Worm (Caenorhabditis elegans) whole organism, L1 larva: ENCODE data around the gene dcn-1.
A peak's percentile ranks its signal among the peaks of the same experiment; 100 is the strongest.

ENCODE experiments used
- C04F5.9 ChIP-seq: sonication (generic microtip); optimal IDR thresholded peaks from 2 replicates; lab custom pipeline; 2016; ENCODE audit warnings: missing genetic modification characterization, missing compliant biosample characterization
- C34B4.2 ChIP-seq: sonication (generic microtip); optimal IDR thresholded peaks from 2 replicates; lab custom pipeline; 2017; ENCODE audit warnings: mild to moderate bottlenecking, missing genetic modification characterization, missing compliant biosample characterization
- Y116A8C.19 ChIP-seq: sonication (generic microtip); optimal IDR thresholded peaks from 2 replicates; lab custom pipeline; 2016; ENCODE audit warnings: missing compliant biosample characterization, missing genetic modification characterization, borderline replicate concordance
- aha-1 ChIP-seq: fragments of 150-350 bp; optimal IDR thresholded peaks from 2 replicates; lab custom pipeline; 2014; ENCODE audit warnings: missing biosample characterization, missing genetic modification characterization
- alr-1 ChIP-seq: fragments of 200-800 bp; sonication (Bioruptor generic); optimal IDR thresholded peaks from 2 replicates; lab custom pipeline; 2018; ENCODE audit warnings: borderline replicate concordance, mild to moderate bottlenecking, missing genetic modification characterization, missing compliant biosample characterization
- aly-2 ChIP-seq: fragments of 150-350 bp; optimal IDR thresholded peaks from 2 replicates; lab custom pipeline; 2014; ENCODE audit warnings: missing biosample characterization, missing genetic modification characterization
- ama-1 ChIP-seq: fragments of 150-350 bp; optimal IDR thresholded peaks from 2 replicates; lab custom pipeline; 2014
- blmp-1 ChIP-seq: fragments of 150-350 bp; optimal IDR thresholded peaks from 2 replicates; lab custom pipeline; 2014; ENCODE audit warnings: missing biosample characterization, missing genetic modification characterization
- ceh-90 ChIP-seq: sonication (generic microtip); optimal IDR thresholded peaks from 2 replicates; lab custom pipeline; 2016; ENCODE audit warnings: missing genetic modification characterization, missing compliant biosample characterization
- efl-1 ChIP-seq, 4 experiments: fragments of 150-350 bp; optimal IDR thresholded peaks in 3 of 4; peaks in 1 of 4; 1 replicate in 1 of 4; 2 replicates in 3 of 4; lab custom pipeline; 2014; ENCODE audit warnings: missing biosample characterization in 2 of 4, missing genetic modification characterization in 2 of 4, missing genetic modification reagents in 2 of 4
- efl-3 ChIP-seq: fragments of 200-800 bp; sonication (Bioruptor generic); optimal IDR thresholded peaks from 2 replicates; lab custom pipeline; 2018; ENCODE audit warnings: mild to moderate bottlenecking, missing genetic modification characterization, missing compliant biosample characterization
- egl-27 ChIP-seq, 2 experiments: fragments of 150-350 bp in 1 of 2; sonication (generic microtip); optimal IDR thresholded peaks; 3 replicates each; lab custom pipeline; 2017 to 2018; ENCODE audit warnings: missing biosample characterization in 2 of 2, missing genetic modification characterization in 2 of 2, missing genetic modification reagents in 2 of 2
- elt-3 ChIP-seq, 6 experiments: fragments of 150-350 bp in 1 of 6; sonication (generic microtip); optimal IDR thresholded peaks; 2 replicates each; lab custom pipeline; 2017 to 2018; ENCODE audit warnings: missing biosample characterization in 6 of 6, missing genetic modification characterization in 6 of 6, inconsistent platforms in 1 of 6
- ets-5 ChIP-seq: fragments of 200-800 bp; sonication (Bioruptor generic); IDR thresholded peaks from 2 replicates; pipeline ENCODE4 v1.3.6; 2022; ENCODE audit warnings: missing genetic modification characterization, missing compliant biosample characterization
- fkh-10 ChIP-seq: sonication (generic microtip); optimal IDR thresholded peaks from 2 replicates; lab custom pipeline; 2017; ENCODE audit warnings: missing biosample characterization, missing genetic modification reagents, missing genetic modification characterization
- fkh-4 ChIP-seq: sonication (generic microtip); optimal IDR thresholded peaks from 2 replicates; lab custom pipeline; 2016; ENCODE audit warnings: missing compliant biosample characterization, missing genetic modification characterization, borderline replicate concordance
- fkh-8 ChIP-seq: sonication (generic microtip); optimal IDR thresholded peaks from 2 replicates; lab custom pipeline; 2016; ENCODE audit warnings: mild to moderate bottlenecking, missing genetic modification characterization, missing compliant biosample characterization
- grh-1 ChIP-seq: fragments of 200-800 bp; sonication (Bioruptor generic); IDR thresholded peaks from 2 replicates; pipeline ENCODE4 v1.3.6; 2022; ENCODE audit warnings: missing genetic modification reagents, missing genetic modification characterization, missing compliant biosample characterization
- hlh-17 ChIP-seq: fragments of 200-800 bp; sonication (Bioruptor generic); optimal IDR thresholded peaks from 2 replicates; lab custom pipeline; 2018; ENCODE audit warnings: missing genetic modification characterization, mild to moderate bottlenecking, missing compliant biosample characterization, moderate library complexity, borderline replicate concordance
- hpl-2 ChIP-seq: fragments of 150-350 bp; optimal IDR thresholded peaks from 2 replicates; lab custom pipeline; 2014; ENCODE audit warnings: missing biosample characterization, missing genetic modification reagents, missing genetic modification characterization
- lin-13 ChIP-seq: fragments of 150-350 bp; optimal IDR thresholded peaks from 2 replicates; lab custom pipeline; 2014; ENCODE audit warnings: missing biosample characterization, missing genetic modification reagents, missing genetic modification characterization
- lin-35 ChIP-seq, 2 experiments: fragments of 150-350 bp; optimal IDR thresholded peaks; 2 replicates each; lab custom pipeline; 2014; ENCODE audit warnings: missing biosample characterization in 2 of 2, missing genetic modification characterization in 2 of 2, missing genetic modification reagents in 2 of 2
- lin-39 ChIP-seq: fragments of 150-350 bp; optimal IDR thresholded peaks from 2 replicates; lab custom pipeline; 2014; ENCODE audit warnings: missing biosample characterization, missing genetic modification reagents, missing genetic modification characterization
- mab-9 ChIP-seq: fragments of 200-800 bp; sonication (Bioruptor generic); IDR thresholded peaks from 2 replicates; pipeline ENCODE4 v1.3.6; 2022; ENCODE audit warnings: missing genetic modification reagents, missing genetic modification characterization, missing compliant biosample characterization
- mdl-1 ChIP-seq, 2 experiments: fragments of 150-350 bp; optimal IDR thresholded peaks; 2 replicates each; lab custom pipeline; 2014 to 2017; ENCODE audit warnings: missing biosample characterization in 2 of 2, missing genetic modification characterization in 2 of 2, inconsistent platforms in 1 of 2
- mef-2 ChIP-seq: fragments of 150-350 bp; optimal IDR thresholded peaks from 2 replicates; lab custom pipeline; 2014; ENCODE audit warnings: missing biosample characterization, missing genetic modification characterization
- mep-1 ChIP-seq: fragments of 150-350 bp; optimal IDR thresholded peaks from 2 replicates; lab custom pipeline; 2014; ENCODE audit warnings: missing biosample characterization, missing genetic modification characterization
- nhr-11 ChIP-seq: fragments of 150-350 bp; optimal IDR thresholded peaks from 2 replicates; lab custom pipeline; 2014; ENCODE audit warnings: missing biosample characterization, missing genetic modification characterization
- nhr-12 ChIP-seq: sonication (generic microtip); optimal IDR thresholded peaks from 2 replicates; lab custom pipeline; 2017; ENCODE audit warnings: missing biosample characterization, missing genetic modification characterization
- nhr-20 ChIP-seq: sonication (generic microtip); optimal IDR thresholded peaks from 2 replicates; lab custom pipeline; 2016; ENCODE audit warnings: mild to moderate bottlenecking, missing genetic modification characterization, missing compliant biosample characterization
- nhr-237 ChIP-seq: fragments of 150-350 bp; optimal IDR thresholded peaks from 2 replicates; lab custom pipeline; 2014; ENCODE audit warnings: missing biosample characterization, missing genetic modification characterization
- nhr-28 ChIP-seq: fragments of 150-350 bp; optimal IDR thresholded peaks from 2 replicates; lab custom pipeline; 2014; ENCODE audit warnings: missing biosample characterization, missing genetic modification characterization
- nhr-47 ChIP-seq: sonication (generic microtip); optimal IDR thresholded peaks from 2 replicates; lab custom pipeline; 2016; ENCODE audit warnings: mild to moderate bottlenecking, missing genetic modification characterization, moderate library complexity, missing compliant biosample characterization
- nhr-71 ChIP-seq: sonication (generic microtip); optimal IDR thresholded peaks from 2 replicates; lab custom pipeline; 2016; ENCODE audit warnings: mild to moderate bottlenecking, missing genetic modification characterization, moderate library complexity, missing compliant biosample characterization
- nhr-77 ChIP-seq: fragments of 150-350 bp; optimal IDR thresholded peaks from 2 replicates; lab custom pipeline; 2014; ENCODE audit warnings: missing biosample characterization, missing genetic modification characterization
- pag-3 ChIP-seq: sonication (generic microtip); optimal IDR thresholded peaks from 2 replicates; lab custom pipeline; 2017; ENCODE audit warnings: missing genetic modification characterization, mild to moderate bottlenecking, missing compliant biosample characterization, antibody characterized with exemption, borderline replicate concordance; ENCODE audit not compliant: insufficient read depth
- pax-3 ChIP-seq: fragments of 200-800 bp; sonication (Bioruptor generic); optimal IDR thresholded peaks from 2 replicates; lab custom pipeline; 2018; ENCODE audit warnings: mild to moderate bottlenecking, missing genetic modification characterization, moderate library complexity, missing compliant biosample characterization
- sptf-1 ChIP-seq: fragments of 150-350 bp; optimal IDR thresholded peaks from 2 replicates; lab custom pipeline; 2014; ENCODE audit warnings: missing biosample characterization, missing genetic modification characterization
- unc-130 ChIP-seq: fragments of 150-350 bp; optimal IDR thresholded peaks from 2 replicates; lab custom pipeline; 2017; ENCODE audit warnings: missing biosample characterization, missing genetic modification characterization, inconsistent platforms
- unc-30 ChIP-seq: sonication (generic microtip); optimal IDR thresholded peaks from 2 replicates; lab custom pipeline; 2017; ENCODE audit warnings: missing biosample characterization, missing genetic modification characterization
- unc-86 ChIP-seq: sonication (generic microtip); optimal IDR thresholded peaks from 2 replicates; lab custom pipeline; 2016; ENCODE audit warnings: missing genetic modification characterization, missing compliant biosample characterization
- unc-98 ChIP-seq: fragments of 200-800 bp; sonication (Bioruptor generic); IDR thresholded peaks from 2 replicates; pipeline ENCODE4 v1.3.6; 2022; ENCODE audit warnings: missing genetic modification characterization, missing compliant biosample characterization
- xbp-1 ChIP-seq: sonication (generic microtip); optimal IDR thresholded peaks from 2 replicates; lab custom pipeline; 2016; ENCODE audit warnings: missing genetic modification characterization, missing compliant biosample characterization
- zip-4 ChIP-seq: fragments of 200-800 bp; sonication (Bioruptor generic); optimal IDR thresholded peaks from 2 replicates; lab custom pipeline; 2018; ENCODE audit warnings: mild to moderate bottlenecking, missing genetic modification characterization, moderate library complexity, missing compliant biosample characterization
- ztf-11 ChIP-seq, 2 experiments: sonication (generic microtip); optimal IDR thresholded peaks; 2 replicates each; lab custom pipeline; 2016 to 2017; ENCODE audit warnings: missing genetic modification characterization in 2 of 2, missing biosample characterization in 1 of 2, missing compliant biosample characterization in 1 of 2

The dcn-1 gene

DNA sequence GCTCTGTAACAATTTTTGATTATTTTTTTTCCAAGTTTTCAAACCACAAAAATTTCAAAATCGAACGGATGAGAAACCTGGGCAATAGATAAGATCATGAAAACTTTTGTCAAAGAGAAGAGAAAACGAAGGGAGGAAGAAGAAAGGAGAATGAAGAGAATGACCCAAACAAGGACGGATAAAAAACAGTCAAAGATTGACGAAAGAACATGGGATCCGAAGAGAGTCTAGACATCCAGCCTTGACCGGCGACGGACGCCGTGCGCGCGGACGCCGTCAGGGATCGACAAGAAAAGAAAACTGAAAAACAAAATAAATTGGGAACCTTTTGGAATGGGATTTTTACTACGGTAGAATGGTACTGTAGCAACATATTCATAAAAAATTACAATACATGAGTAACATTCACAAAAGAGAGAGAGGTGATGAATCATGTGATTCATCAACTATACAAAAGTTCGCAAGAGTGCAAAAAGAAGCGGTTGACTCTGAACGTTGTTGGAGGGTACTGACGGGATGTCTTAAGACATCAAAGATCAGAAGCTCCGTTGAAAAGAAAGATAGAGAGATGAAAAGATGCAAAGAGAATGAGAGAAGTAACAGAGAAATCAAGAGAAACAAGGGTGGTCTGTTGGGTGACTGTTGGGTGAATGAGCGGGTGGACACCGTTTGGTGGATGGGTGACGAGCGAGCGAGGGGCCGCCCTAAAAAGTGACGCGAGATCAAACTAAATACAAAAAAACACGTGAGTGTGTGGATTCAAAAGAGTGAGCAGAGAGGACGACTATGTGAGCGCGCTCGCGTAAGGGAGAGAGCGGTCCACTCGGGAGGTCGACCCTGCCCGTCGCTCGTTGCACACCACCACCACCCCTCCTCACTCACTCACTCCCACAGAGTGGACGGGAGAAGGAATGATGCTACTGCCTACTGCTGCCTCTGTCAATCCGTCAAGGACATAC, 33.2 kb upstream of the dcn-1 start, which contains the start of gene sup-26 (continued):
- no peak for TF ChIP-seq efl-3 (GFP tag; lab: Kevin White, UChicago)
- TF ChIP-seq unc-98 (GFP tag; lab: Robert Waterston, UW), result no peak
- TF ChIP-seq sptf-1, result no peak
- no peak for TF ChIP-seq pag-3 (tag; lab: Kevin White, UChicago)
- TF ChIP-seq hlh-17 (GFP tag; lab: Kevin White, UChicago), result no peak
- TF ChIP-seq unc-86 (tag; lab: Kevin White, UChicago), result peak; percentile 9
- TF ChIP-seq mdl-1 (tag; optimal IDR thresholded peaks at IDR 0.05; lab: Kevin White, UChicago), result peak in 1 of 2 experiments; percentile 42
- no peak for TF ChIP-seq ceh-90 (tag; lab: Kevin White, UChicago)
- no peak for TF ChIP-seq mab-9 (GFP tag; lab: Robert Waterston, UW)
- no peak for TF ChIP-seq nhr-11 (tag; lab: Kevin White, UChicago)
- peak in 1 of 6 experiments; percentile 29 for TF ChIP-seq elt-3 (tag; optimal IDR thresholded peaks at IDR 0.05; lab: Kevin White, UChicago)
- TF ChIP-seq mef-2, result no peak
- TF ChIP-seq unc-130 (tag; lab: Kevin White, UChicago), result no peak

DNA sequence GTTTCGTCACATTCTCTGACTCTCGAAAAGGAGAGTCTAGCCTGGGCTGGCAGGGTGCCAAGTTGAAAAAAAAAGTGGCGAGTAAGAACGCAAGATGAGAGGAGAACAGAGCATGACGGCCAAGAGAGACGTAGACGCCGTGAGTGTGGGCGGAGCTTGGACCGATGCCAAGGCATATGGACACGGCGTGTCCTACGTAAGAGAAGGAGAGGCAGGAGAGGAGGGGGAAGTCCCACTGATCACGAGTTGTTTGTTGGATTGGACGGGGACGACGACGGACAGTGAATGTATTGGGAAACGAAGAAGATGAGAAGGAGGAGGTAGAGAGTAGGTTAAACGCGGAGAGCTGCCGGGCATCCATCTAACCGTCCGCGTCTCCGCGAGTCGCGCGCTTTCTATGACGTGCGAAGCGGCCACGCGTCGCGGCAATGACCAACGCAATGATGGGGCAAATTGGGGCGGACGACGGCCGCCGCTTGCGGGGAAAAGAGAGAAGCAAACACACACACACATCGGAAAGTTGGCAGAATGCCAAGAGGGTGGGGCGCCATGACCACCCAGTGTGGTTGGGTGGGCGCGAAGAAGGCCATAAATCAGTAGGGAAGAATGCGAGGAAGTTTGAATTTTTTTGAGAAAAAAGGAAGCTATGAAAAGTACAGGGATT, 31.6 kb upstream of the dcn-1 start:
- TF ChIP-seq nhr-20 (tag; lab: Kevin White, UChicago) (peak; percentile 100), grh-1 (GFP tag; lab: Robert Waterston, UW) (peak; percentile 97), ama-1 (peak; percentile 48), nhr-47 (tag; lab: Kevin White, UChicago) (peak; percentile 99), egl-27 (tag; optimal IDR thresholded peaks at IDR 0.05; lab: Kevin White, UChicago) (peak; percentile 90 to 99), ets-5 (GFP tag; lab: Robert Waterston, UW) (no peak), ztf-11 (tag; optimal IDR thresholded peaks at IDR 0.05; lab: Kevin White, UChicago) (peak in 1 of 2 experiments; percentile 97), nhr-237 (tag; lab: Kevin White, UChicago) (peak; percentile 58), fkh-8 (tag; lab: Kevin White, UChicago) (peak; percentile 99), Y116A8C.19 (tag; lab: Kevin White, UChicago) (peak; percentile 17), nhr-11 (tag; lab: Kevin White, UChicago) (peak; percentile 97), nhr-77 (tag; lab: Kevin White, UChicago) (peak; percentile 94), unc-86 (tag; lab: Kevin White, UChicago) (peak; percentile 100), xbp-1 (tag; lab: Kevin White, UChicago) (peak; percentile 98), aha-1 (peak; percentile 79), fkh-10 (GFP tag; lab: Kevin White, UChicago) (peak; percentile 92), alr-1 (no peak), efl-1 (optimal IDR thresholded peaks at IDR 0.05; lab: Kevin White, UChicago) (peak; percentile 81 to 86), efl-1 (GFP tag; optimal IDR thresholded peaks at IDR 0.05 in 1 of 2; lab: Kevin White, UChicago) (peak; percentile 65 to 97), hpl-2 (GFP tag; lab: Kevin White, UChicago) (peak; percentile 70), mef-2 (peak; percentile 96), unc-98 (GFP tag; lab: Robert Waterston, UW) (peak; percentile 77), unc-30 (tag; lab: Kevin White, UChicago) (peak; percentile 30), mdl-1 (tag; optimal IDR thresholded peaks at IDR 0.05; lab: Kevin White, UChicago) (peak; percentile 65 to 95), C04F5.9 (tag; lab: Kevin White, UChicago) (peak; percentile 91), nhr-71 (tag; lab: Kevin White, UChicago) (peak; percentile 100), aly-2 (tag; lab: Kevin White, UChicago) (no peak), lin-13 (peak; percentile 87), blmp-1 (peak; percentile 65), pax-3 (tag; lab: Kevin White, UChicago) (peak; percentile 98), mep-1 (tag; lab: Kevin White, UChicago) (peak; percentile 96), fkh-4 (tag; lab: Kevin White, UChicago) (peak; percentile 84), zip-4 (GFP tag; lab: Kevin White, UChicago) (peak; percentile 91), lin-35 (GFP tag; optimal IDR thresholded peaks at IDR 0.05; lab: Kevin White, UChicago) (peak; percentile 69 to 85), sptf-1 (no peak), C34B4.2 (peak; percentile 12), hlh-17 (GFP tag; lab: Kevin White, UChicago) (no peak), nhr-28 (tag; lab: Kevin White, UChicago) (no peak), lin-39 (tag; lab: Kevin White, UChicago) (peak; percentile 84), nhr-12 (no peak)
